Fruit fly (Drosophila melanogaster) whole organism, embryonic: Measurements from ENCODE around the gene CG10063.

ENCODE experiments used
- Asciz ChIP-seq: fragments of 200-800 bp; sonication (Bioruptor generic); optimal IDR thresholded peaks from 2 replicates; lab custom pipeline; 2017; ENCODE audit warnings: missing biosample characterization, mild to moderate bottlenecking, missing genetic modification characterization, missing genetic modification reagents
- BtbVII ChIP-seq: fragments of 200-800 bp; sonication (Bioruptor generic); optimal IDR thresholded peaks from 3 replicates; lab custom pipeline; 2017; ENCODE audit warnings: missing biosample characterization, mild to moderate bottlenecking, missing genetic modification characterization
- CG10462 ChIP-seq: fragments of 200-800 bp; sonication (Bioruptor generic); optimal IDR thresholded peaks from 2 replicates; lab custom pipeline; 2016; ENCODE audit warnings: missing biosample characterization, missing genetic modification characterization
- CG15011 ChIP-seq: fragments of 200-800 bp; sonication (Bioruptor generic); optimal IDR thresholded peaks from 3 replicates; lab custom pipeline; 2018; ENCODE audit warnings: missing biosample characterization, mild to moderate bottlenecking, missing genetic modification characterization
- CG17359 ChIP-seq: fragments of 200-800 bp; sonication (Bioruptor generic); optimal IDR thresholded peaks from 3 replicates; lab custom pipeline; 2018; ENCODE audit warnings: missing biosample characterization, mild to moderate bottlenecking, missing genetic modification characterization, moderate library complexity
- CG2129 ChIP-seq: fragments of 200-800 bp; sonication (Bioruptor generic); IDR thresholded peaks from 2 replicates; pipeline ENCODE4 v1.3.6; 2022; ENCODE audit warnings: missing biosample characterization, missing genetic modification characterization; ENCODE audit not compliant: partially characterized antibody
- CG2875 ChIP-seq: fragments of 200-800 bp; sonication (Bioruptor generic); optimal IDR thresholded peaks from 2 replicates; lab custom pipeline; 2017; ENCODE audit warnings: missing biosample characterization, mild to moderate bottlenecking, missing genetic modification characterization, missing genetic modification reagents
- CG3163 ChIP-seq: fragments of 200-800 bp; sonication (Bioruptor generic); optimal IDR thresholded peaks from 3 replicates; lab custom pipeline; 2016; ENCODE audit warnings: missing biosample characterization, missing genetic modification characterization
- CG32767 ChIP-seq: fragments of 200-800 bp; sonication (Bioruptor generic); IDR thresholded peaks from 2 replicates; pipeline ENCODE4 v1.3.6; 2022; ENCODE audit warnings: missing biosample characterization, missing genetic modification characterization
- CG3407 ChIP-seq: fragments of 200-800 bp; sonication (Bioruptor generic); optimal IDR thresholded peaks from 2 replicates; lab custom pipeline; 2018; ENCODE audit warnings: missing biosample characterization, mild to moderate bottlenecking, missing genetic modification characterization
- CG4282 ChIP-seq: fragments of 200-800 bp; sonication (Bioruptor generic); optimal IDR thresholded peaks from 2 replicates; lab custom pipeline; 2016; ENCODE audit warnings: missing biosample characterization, missing genetic modification characterization
- CG6854 ChIP-seq: fragments of 200-800 bp; sonication (Bioruptor generic); optimal IDR thresholded peaks from 3 replicates; lab custom pipeline; 2017; ENCODE audit warnings: missing biosample characterization, mild to moderate bottlenecking, missing genetic modification characterization
- CG7271 ChIP-seq: fragments of 200-800 bp; sonication (Bioruptor generic); optimal IDR thresholded peaks from 2 replicates; lab custom pipeline; 2018; ENCODE audit warnings: missing biosample characterization, mild to moderate bottlenecking, missing genetic modification characterization, moderate library complexity
- CG8089 ChIP-seq: fragments of 200-800 bp; sonication (Bioruptor generic); optimal IDR thresholded peaks from 3 replicates; lab custom pipeline; 2016; ENCODE audit warnings: missing biosample characterization, missing genetic modification characterization
- CG8765 ChIP-seq: fragments of 200-800 bp; sonication (Bioruptor generic); IDR thresholded peaks from 2 replicates; pipeline ENCODE4 v1.3.6; 2022; ENCODE audit warnings: missing biosample characterization, missing genetic modification characterization
- CG9817 ChIP-seq: fragments of 200-800 bp; sonication (Bioruptor generic); optimal IDR thresholded peaks from 2 replicates; lab custom pipeline; 2018; ENCODE audit warnings: missing biosample characterization, mild to moderate bottlenecking, missing genetic modification characterization, moderate library complexity
- CHES-1-like ChIP-seq: fragments of 200-800 bp; sonication (Bioruptor generic); optimal IDR thresholded peaks from 2 replicates; lab custom pipeline; 2016; ENCODE audit warnings: missing biosample characterization, missing genetic modification characterization
- CoRest ChIP-seq: fragments of 200-800 bp; sonication (Bioruptor generic); optimal IDR thresholded peaks from 3 replicates; lab custom pipeline; 2018; ENCODE audit warnings: missing biosample characterization, mild to moderate bottlenecking, missing genetic modification characterization, moderate library complexity
- D ChIP-seq, 2 experiments: fragments of 200-800 bp in 1 of 2; fragments of >200 bp in 1 of 2; sonication (Bioruptor generic) in 1 of 2; optimal IDR thresholded peaks; 2 replicates in 1 of 2; 3 replicates in 1 of 2; lab custom pipeline; 2017; ENCODE audit warnings: mild to moderate bottlenecking in 1 of 2, missing biosample characterization in 1 of 2, missing genetic modification characterization in 1 of 2, missing genetic modification reagents in 1 of 2
- D19B ChIP-seq: fragments of 200-800 bp; sonication (Bioruptor generic); optimal IDR thresholded peaks from 2 replicates; lab custom pipeline; 2017; ENCODE audit warnings: missing biosample characterization, mild to moderate bottlenecking, missing genetic modification characterization
- Drgx ChIP-seq: fragments of 200-800 bp; sonication (Bioruptor generic); IDR thresholded peaks from 2 replicates; pipeline ENCODE4 v1.3.6; 2022; ENCODE audit warnings: missing biosample characterization, missing genetic modification characterization
- Fer2 ChIP-seq: fragments of 200-800 bp; sonication (Bioruptor generic); optimal IDR thresholded peaks from 2 replicates; lab custom pipeline; 2018; ENCODE audit warnings: missing biosample characterization, mild to moderate bottlenecking, missing genetic modification characterization, moderate library complexity
- Hmr ChIP-seq: fragments of 200-800 bp; sonication (Bioruptor generic); optimal IDR thresholded peaks from 3 replicates; lab custom pipeline; 2017; ENCODE audit warnings: mild to moderate bottlenecking, missing biosample characterization, missing genetic modification reagents, missing genetic modification characterization
- Kr ChIP-seq: fragments of 200-800 bp; sonication (Bioruptor generic); optimal IDR thresholded peaks from 2 replicates; lab custom pipeline; 2017; ENCODE audit warnings: missing biosample characterization, mild to moderate bottlenecking, missing genetic modification characterization
- Pdp1 ChIP-seq, 2 experiments: fragments of 200-800 bp; sonication (Bioruptor generic); optimal IDR thresholded peaks; 3 replicates each; lab custom pipeline; 2016; ENCODE audit warnings: missing biosample characterization in 2 of 2, missing genetic modification characterization in 2 of 2, mild to moderate bottlenecking in 1 of 2, moderate library complexity in 1 of 2
- Side ChIP-seq: fragments of 200-800 bp; sonication (Bioruptor generic); optimal IDR thresholded peaks from 2 replicates; lab custom pipeline; 2016; ENCODE audit warnings: missing biosample characterization, missing genetic modification characterization
- Xrp1 ChIP-seq: fragments of 200-800 bp; sonication (Bioruptor generic); IDR thresholded peaks from 2 replicates; pipeline ENCODE4 v1.3.6; 2022; ENCODE audit warnings: missing biosample characterization, missing genetic modification characterization
- ato ChIP-seq: fragments of 200-800 bp; sonication (Bioruptor generic); IDR thresholded peaks from 2 replicates; pipeline ENCODE4 v1.3.6; 2022; ENCODE audit warnings: missing biosample characterization, missing genetic modification characterization; ENCODE audit not compliant: partially characterized antibody
- cg ChIP-seq: fragments of 200-800 bp; sonication (Bioruptor generic); optimal IDR thresholded peaks from 3 replicates; lab custom pipeline; 2019; ENCODE audit warnings: missing biosample characterization, mild to moderate bottlenecking, missing genetic modification characterization, moderate library complexity
- eve ChIP-seq, 2 experiments: fragments of >200 bp; optimal IDR thresholded peaks; 2 replicates each; lab custom pipeline; 2017; ENCODE audit warnings: missing biosample characterization in 2 of 2, missing genetic modification characterization in 2 of 2
- fd96Cb ChIP-seq: fragments of 200-800 bp; sonication (Bioruptor generic); optimal IDR thresholded peaks from 2 replicates; lab custom pipeline; 2018; ENCODE audit warnings: missing biosample characterization, mild to moderate bottlenecking, missing genetic modification characterization, moderate library complexity
- gsb-n ChIP-seq: fragments of 200-800 bp; sonication (Bioruptor generic); optimal IDR thresholded peaks from 3 replicates; lab custom pipeline; 2018; ENCODE audit warnings: missing biosample characterization, mild to moderate bottlenecking, missing genetic modification characterization
- klu ChIP-seq: fragments of 200-800 bp; sonication (Bioruptor generic); IDR thresholded peaks from 2 replicates; pipeline ENCODE4 v1.3.6; 2022; ENCODE audit warnings: missing biosample characterization, missing genetic modification characterization
- lmd ChIP-seq: fragments of 200-800 bp; sonication (Bioruptor generic); IDR thresholded peaks from 2 replicates; pipeline ENCODE4 v1.3.6; 2022; ENCODE audit warnings: missing biosample characterization, missing genetic modification characterization
- lola ChIP-seq, 3 experiments: fragments of >200 bp in 2 of 3; fragments of 200-800 bp in 1 of 3; sonication (Bioruptor generic) in 1 of 3; optimal IDR thresholded peaks; 2 replicates each; lab custom pipeline; 2017 to 2019; ENCODE audit warnings: missing biosample characterization in 3 of 3, missing genetic modification characterization in 3 of 3, mild to moderate bottlenecking in 1 of 3, moderate library complexity in 1 of 3
- maf-S ChIP-seq: fragments of 200-800 bp; sonication (Bioruptor generic); optimal IDR thresholded peaks from 2 replicates; lab custom pipeline; 2016; ENCODE audit warnings: missing biosample characterization, missing genetic modification characterization
- nerfin-1 ChIP-seq: fragments of 200-800 bp; sonication (Bioruptor generic); optimal IDR thresholded peaks from 3 replicates; lab custom pipeline; 2019; ENCODE audit warnings: missing biosample characterization, mild to moderate bottlenecking, missing genetic modification characterization, moderate library complexity
- nerfin-2 ChIP-seq: fragments of 200-800 bp; sonication (Bioruptor generic); IDR thresholded peaks from 2 replicates; pipeline ENCODE4 v1.3.6; 2022; ENCODE audit warnings: missing biosample characterization, missing genetic modification characterization; ENCODE audit not compliant: partially characterized antibody
- pnt ChIP-seq: fragments of 200-800 bp; sonication (Bioruptor generic); optimal IDR thresholded peaks from 3 replicates; lab custom pipeline; 2016; ENCODE audit warnings: missing biosample characterization, missing genetic modification characterization
- prd ChIP-seq, 3 experiments: fragments of >200 bp in 2 of 3; fragments of 200-800 bp in 1 of 3; sonication (Bioruptor generic) in 1 of 3; optimal IDR thresholded peaks in 2 of 3; IDR thresholded peaks in 1 of 3; 2 replicates in 2 of 3; 3 replicates in 1 of 3; pipeline versions ENCODE4 v1.3.6 to Lab custom; 2017 to 2022; ENCODE audit warnings: missing biosample characterization in 1 of 3, missing genetic modification characterization in 1 of 3
- pros ChIP-seq: fragments of 200-800 bp; sonication (Bioruptor generic); optimal IDR thresholded peaks from 3 replicates; lab custom pipeline; 2019; ENCODE audit warnings: missing biosample characterization, mild to moderate bottlenecking, missing genetic modification characterization, moderate library complexity
- repo ChIP-seq: fragments of 200-800 bp; sonication (Bioruptor generic); optimal IDR thresholded peaks from 2 replicates; lab custom pipeline; 2016; ENCODE audit warnings: missing biosample characterization, missing genetic modification characterization
- ro ChIP-seq: fragments of 200-800 bp; sonication (Bioruptor generic); IDR thresholded peaks from 2 replicates; pipeline ENCODE4 v1.3.6; 2022; ENCODE audit warnings: missing biosample characterization, missing genetic modification characterization
- sima ChIP-seq: fragments of 200-800 bp; sonication (Bioruptor generic); optimal IDR thresholded peaks from 2 replicates; lab custom pipeline; 2016; ENCODE audit warnings: missing biosample characterization, missing genetic modification characterization
- sqz ChIP-seq: fragments of 200-800 bp; sonication (Bioruptor generic); optimal IDR thresholded peaks from 3 replicates; lab custom pipeline; 2018; ENCODE audit warnings: missing biosample characterization, mild to moderate bottlenecking, missing genetic modification characterization
- ssp ChIP-seq: fragments of 200-800 bp; sonication (Bioruptor generic); IDR thresholded peaks from 2 replicates; pipeline ENCODE4 v1.3.6; 2022; ENCODE audit warnings: missing biosample characterization, missing genetic modification characterization
- tll ChIP-seq, 2 experiments: fragments of 200-800 bp in 1 of 2; fragments of >200 bp in 1 of 2; sonication (Bioruptor generic) in 1 of 2; optimal IDR thresholded peaks; 2 replicates each; lab custom pipeline; 2017 to 2019; ENCODE audit warnings: missing biosample characterization in 2 of 2, missing genetic modification characterization in 2 of 2, mild to moderate bottlenecking in 1 of 2, moderate library complexity in 1 of 2
- zen ChIP-seq: fragments of 200-800 bp; sonication (Bioruptor generic); optimal IDR thresholded peaks from 3 replicates; lab custom pipeline; 2018; ENCODE audit warnings: missing biosample characterization, mild to moderate bottlenecking, missing genetic modification characterization, moderate library complexity

The CG10063 gene

dm6 chr3L:6978757-6979386 lies 6.6 kb upstream of the CG10063 start (continued):
- TF ChIP-seq prd (optimal IDR thresholded peaks at IDR 0.05; lab: Kevin White, UChicago) (no peak), prd (GFP tag; IDR thresholded peaks at IDR 0.05; lab: Robert Waterston, UW) (no peak), CG6854 (GFP tag; lab: Kevin White, UChicago) (no peak), nerfin-1 (no peak), maf-S (GFP tag; lab: Kevin White, UChicago) (no peak), CG15011 (no peak), CHES-1-like (GFP tag; lab: Kevin White, UChicago) (no peak), Xrp1 (GFP tag; lab: Robert Waterston, UW) (peak; percentile 29; the same call in 1 of the 2 replicates), CG7271 (no peak), CG10462 (GFP tag; lab: Kevin White, UChicago) (no peak), Asciz (GFP tag; lab: Kevin White, UChicago) (no peak), pnt (GFP tag; lab: Kevin White, UChicago) (no peak), CG17359 (tag; lab: Kevin White, UChicago) (no peak), CG3163 (no peak), gsb-n (no peak), CG32767 (no peak), sima (GFP tag; lab: Kevin White, UChicago) (no peak), CG9817 (tag; lab: Kevin White, UChicago) (no peak), cg (GFP tag; lab: Kevin White, UChicago) (no peak), repo (GFP tag; lab: Kevin White, UChicago) (no peak), lmd (GFP tag; lab: Robert Waterston, UW) (no peak), D19B (GFP tag; lab: Kevin White, UChicago) (no peak), CG3407 (GFP tag; lab: Kevin White, UChicago) (no peak), Pdp1 (GFP tag; optimal IDR thresholded peaks at IDR 0.05; lab: Kevin White, UChicago) (peak in 1 of 2 experiments; percentile 95), Drgx (GFP tag; lab: Robert Waterston, UW) (no peak), CG2129 (GFP tag; lab: Robert Waterston, UW) (no peak), ssp (GFP tag; lab: Robert Waterston, UW) (no peak), BtbVII (GFP tag; lab: Kevin White, UChicago) (no peak), pros (GFP tag; lab: Kevin White, UChicago) (no peak), Hmr (GFP tag; lab: Kevin White, UChicago) (no peak), Fer2 (tag; lab: Kevin White, UChicago) (no peak), Side (GFP tag; lab: Kevin White, UChicago) (no peak), D (optimal IDR thresholded peaks at IDR 0.05; lab: Kevin White, UChicago) (peak; percentile 25), D (GFP tag; optimal IDR thresholded peaks at IDR 0.05; lab: Kevin White, UChicago) (no peak), lola (GFP tag; optimal IDR thresholded peaks at IDR 0.05; lab: Kevin White, UChicago) (no peak), ato (GFP tag; lab: Robert Waterston, UW) (no peak), sqz (GFP tag; lab: Kevin White, UChicago) (no peak), zen (tag; lab: Kevin White, UChicago) (no peak), Kr (no peak), fd96Cb (tag; lab: Kevin White, UChicago) (no peak), CG2875 (no peak), ro (GFP tag; lab: Robert Waterston, UW) (no peak), tll (GFP tag; optimal IDR thresholded peaks at IDR 0.05; lab: Kevin White, UChicago) (no peak), CG8089 (GFP tag; lab: Kevin White, UChicago) (no peak), klu (GFP tag; lab: Robert Waterston, UW) (no peak), CoRest (tag; lab: Kevin White, UChicago) (no peak), eve (GFP tag; optimal IDR thresholded peaks at IDR 0.05; lab: Kevin White, UChicago) (peak in 1 of 2 experiments; percentile 61), CG8765 (no peak), CG4282 (GFP tag; lab: Kevin White, UChicago) (no peak), nerfin-2 (no peak)
